Worm (Caenorhabditis elegans) whole organism, L3 larva: ENCODE results near the gene ife-4.

ENCODE experiments used
- ZK546.5 ChIP-seq: sonication (generic microtip); optimal IDR thresholded peaks from 2 replicates; lab custom pipeline; 2017; ENCODE audit warnings: missing biosample characterization, missing genetic modification characterization
- ama-1 ChIP-seq: fragments of 150-350 bp; optimal IDR thresholded peaks from 2 replicates; lab custom pipeline; 2018
- ceh-82 ChIP-seq: fragments of 150-350 bp; optimal IDR thresholded peaks from 2 replicates; lab custom pipeline; 2014; ENCODE audit warnings: missing biosample characterization, missing genetic modification characterization
- daf-12 ChIP-seq: fragments of 150-350 bp; optimal IDR thresholded peaks from 2 replicates; lab custom pipeline; 2014; ENCODE audit warnings: missing biosample characterization, missing genetic modification reagents, missing genetic modification characterization
- egl-5 ChIP-seq: fragments of 150-350 bp; optimal IDR thresholded peaks from 2 replicates; lab custom pipeline; 2017; ENCODE audit warnings: missing biosample characterization, missing genetic modification reagents, missing genetic modification characterization, inconsistent platforms
- elt-2 ChIP-seq: sonication (generic microtip); optimal IDR thresholded peaks from 2 replicates; lab custom pipeline; 2016; ENCODE audit warnings: missing genetic modification reagents, mild to moderate bottlenecking, missing genetic modification characterization, missing compliant biosample characterization
- eor-1 ChIP-seq, 2 experiments: fragments of 150-350 bp; optimal IDR thresholded peaks; 2 replicates each; lab custom pipeline; 2014 to 2018; ENCODE audit warnings: missing biosample characterization in 2 of 2, missing genetic modification characterization in 2 of 2
- fkh-2 ChIP-seq: fragments of 150-350 bp; optimal IDR thresholded peaks from 2 replicates; lab custom pipeline; 2014; ENCODE audit warnings: missing biosample characterization, missing genetic modification reagents, missing genetic modification characterization
- fos-1 ChIP-seq: fragments of 150-350 bp; optimal IDR thresholded peaks from 2 replicates; lab custom pipeline; 2014; ENCODE audit warnings: missing biosample characterization, missing genetic modification characterization
- hmg-11 ChIP-seq: sonication (generic microtip); optimal IDR thresholded peaks from 2 replicates; lab custom pipeline; 2016; ENCODE audit warnings: missing genetic modification characterization, missing compliant biosample characterization
- mdl-1 ChIP-seq: fragments of 150-350 bp; optimal IDR thresholded peaks from 2 replicates; lab custom pipeline; 2014; ENCODE audit warnings: missing biosample characterization, missing genetic modification characterization
- mml-1 ChIP-seq: fragments of 150-350 bp; sonication (generic microtip); optimal IDR thresholded peaks from 3 replicates; lab custom pipeline; 2014; ENCODE audit warnings: missing biosample characterization, missing genetic modification characterization
- nfya-1 ChIP-seq: sonication (generic microtip); optimal IDR thresholded peaks from 2 replicates; lab custom pipeline; 2017; ENCODE audit warnings: missing genetic modification characterization, mild to moderate bottlenecking, missing compliant biosample characterization, antibody characterized with exemption, moderate library complexity; ENCODE audit not compliant: insufficient read depth
- nhr-12 ChIP-seq: fragments of 150-350 bp; optimal IDR thresholded peaks from 2 replicates; lab custom pipeline; 2014; ENCODE audit warnings: missing biosample characterization, missing genetic modification characterization
- nhr-23 ChIP-seq: fragments of 150-350 bp; optimal IDR thresholded peaks from 2 replicates; lab custom pipeline; 2014; ENCODE audit warnings: missing biosample characterization, missing genetic modification reagents, missing genetic modification characterization
- nhr-25 ChIP-seq: sonication (generic microtip); optimal IDR thresholded peaks from 2 replicates; lab custom pipeline; 2017; ENCODE audit warnings: missing biosample characterization, missing genetic modification characterization
- nhr-43 ChIP-seq: sonication (generic microtip); optimal IDR thresholded peaks from 2 replicates; lab custom pipeline; 2016; ENCODE audit warnings: mild to moderate bottlenecking, missing genetic modification characterization, missing compliant biosample characterization; ENCODE audit not compliant: poor library complexity, severe bottlenecking
- nhr-76 ChIP-seq: fragments of 150-350 bp; sonication (generic microtip); optimal IDR thresholded peaks from 5 replicates; lab custom pipeline; 2014; ENCODE audit warnings: missing biosample characterization, missing genetic modification characterization
- pqm-1 ChIP-seq: fragments of 150-350 bp; optimal IDR thresholded peaks from 2 replicates; lab custom pipeline; 2017; ENCODE audit warnings: missing biosample characterization, missing genetic modification characterization, inconsistent platforms
- sea-2 ChIP-seq: fragments of 150-350 bp; sonication (generic microtip); optimal IDR thresholded peaks from 4 replicates; lab custom pipeline; 2014; ENCODE audit warnings: missing biosample characterization, missing genetic modification reagents, missing genetic modification characterization
- skn-1 ChIP-seq: fragments of 150-350 bp; optimal IDR thresholded peaks from 2 replicates; lab custom pipeline; 2014; ENCODE audit warnings: missing biosample characterization, missing genetic modification characterization
- snpc-4 ChIP-seq: fragments of 150-350 bp; optimal IDR thresholded peaks from 2 replicates; lab custom pipeline; 2014; ENCODE audit warnings: missing biosample characterization, missing genetic modification characterization
- tbx-2 ChIP-seq: sonication (generic microtip); optimal IDR thresholded peaks from 2 replicates; lab custom pipeline; 2016; ENCODE audit warnings: mild to moderate bottlenecking, missing genetic modification characterization, missing compliant biosample characterization
- unc-62 ChIP-seq: fragments of 150-350 bp; sonication (generic microtip); optimal IDR thresholded peaks from 4 replicates; lab custom pipeline; 2014; ENCODE audit warnings: missing biosample characterization, missing genetic modification reagents, missing genetic modification characterization
- ztf-4 ChIP-seq: fragments of 150-350 bp; optimal IDR thresholded peaks from 2 replicates; lab custom pipeline; 2014; ENCODE audit warnings: missing biosample characterization, missing genetic modification characterization

ife-4 gene

ce11 chrX:1128503-1129036, 24.6 kb downstream of the ife-4 start, which contains the start of gene snx-1 (continued):
- TF ChIP-seq nhr-43 (tag; lab: Kevin White, UChicago) = peak; percentile 38
- TF ChIP-seq nhr-25 (tag; lab: Kevin White, UChicago) = peak; percentile 74
- TF ChIP-seq mml-1 = no peak
- TF ChIP-seq ztf-4 = no peak
- TF ChIP-seq pqm-1 (tag; lab: Kevin White, UChicago) = peak; percentile 20
- TF ChIP-seq, all 47 proteins: peak for 17

ce11 chrX:1141617-1142016, 37.6 kb downstream of the ife-4 start:
- TF ChIP-seq nhr-25 (tag; lab: Kevin White, UChicago) (no peak), snpc-4 (no peak)

- peak; percentile 64 for TF ChIP-seq pqm-1 (tag; lab: Kevin White, UChicago)
- no peak for TF ChIP-seq ama-1 (lab: Kevin White, UChicago)
- TF ChIP-seq tbx-2 (tag; lab: Kevin White, UChicago) = no peak
- no peak for TF ChIP-seq ceh-82 (tag; lab: Kevin White, UChicago)
- no peak for TF ChIP-seq mml-1
- TF ChIP-seq egl-5 (tag; lab: Kevin White, UChicago) = no peak
- no peak for TF ChIP-seq sea-2
- TF ChIP-seq mdl-1 (tag; lab: Kevin White, UChicago) = no peak
- TF ChIP-seq hmg-11 = no peak
- peak; percentile 64 for TF ChIP-seq elt-2 (tag; lab: Kevin White, UChicago)
Observed at ce11 chrX:1147394-1147793, 43.4 kb downstream of the ife-4 start.

- no peak for TF ChIP-seq egl-5 (tag; lab: Kevin White, UChicago)
- TF ChIP-seq elt-2 (tag; lab: Kevin White, UChicago) = peak; percentile 98
- TF ChIP-seq pqm-1 (tag; lab: Kevin White, UChicago) = peak; percentile 63
Observed at ce11 chrX:1148438-1148837, 44.4 kb downstream of the ife-4 start, which contains the start of the genes R193.2 and R193.6. Gene R193.2 (minus strand): TSS chrX:1148585. Gene R193.6 (plus strand): TSS chrX:1148787.

- TF ChIP-seq pqm-1 (tag; lab: Kevin White, UChicago) (no peak), elt-2 (tag; lab: Kevin White, UChicago) (no peak), nhr-12 (no peak), fos-1 (tag; lab: Kevin White, UChicago) (no peak), egl-5 (tag; lab: Kevin White, UChicago) (no peak), fkh-2 (tag; lab: Kevin White, UChicago) (no peak), eor-1 (tag; optimal IDR thresholded peaks at IDR 0.05; lab: Kevin White, UChicago) (no peak), nhr-76 (tag; lab: Kevin White, UChicago) (no peak), daf-12 (tag; lab: Kevin White, UChicago) (no peak), tbx-2 (tag; lab: Kevin White, UChicago) (no peak), sea-2 (no peak), ZK546.5 (tag; lab: Kevin White, UChicago) (no peak), nhr-23 (tag; lab: Kevin White, UChicago) (no peak), nfya-1 (no peak), unc-62 (GFP tag; lab: Kevin White, UChicago) (no peak), mdl-1 (tag; lab: Kevin White, UChicago) (no peak), skn-1 (no peak)
Observed at ce11 chrX:1154648-1155047, 50.6 kb downstream of the ife-4 start, which contains the start of gene R193.1. Gene R193.1 (plus strand): TSS chrX:1154948.
